Worm (Caenorhabditis elegans) whole organism, dauer: Measurements from ENCODE around the gene ncs-3.

Experiments used
- unc-62 ChIP-seq: sonication (generic microtip); optimal IDR thresholded peaks from 2 replicates; lab custom pipeline; 2017; ENCODE audit warnings: missing biosample characterization, missing genetic modification reagents, missing genetic modification characterization

The ncs-3 gene

ce11 chrX:1046156-1046831 lies 7.6 kb upstream of the ncs-3 start, which contains the start of gene vpat-1:
TSS of gene vpat-1 (minus strand) at chrX:1046206.
- TF ChIP-seq unc-62 (GFP tag; lab: Kevin White, UChicago): no peak

ce11 chrX:1051041-1051440 lies 2.8 kb upstream of the ncs-3 start:
- TF ChIP-seq unc-62 (GFP tag; lab: Kevin White, UChicago): no peak

- TF ChIP-seq unc-62 (GFP tag; lab: Kevin White, UChicago): no peak
Measured at ce11 chrX:1052960-1053359, 921 bp upstream of the ncs-3 start.

ce11 chrX:1057821-1058377 lies 4.0 kb downstream of the ncs-3 start:
- no peak for TF ChIP-seq unc-62 (GFP tag; lab: Kevin White, UChicago)

- TF ChIP-seq unc-62 (GFP tag; lab: Kevin White, UChicago): no peak
Measured at ce11 chrX:1060705-1061104, 6.8 kb downstream of the ncs-3 start.

- TF ChIP-seq unc-62 (GFP tag; lab: Kevin White, UChicago): no peak
Measured at ce11 chrX:1062403-1063073, 8.7 kb downstream of the ncs-3 start, which contains the start of gene unc-1. TSS of gene unc-1 (minus strand) at chrX:1062453.

- no peak for TF ChIP-seq unc-62 (GFP tag; lab: Kevin White, UChicago)
Measured at ce11 chrX:1064064-1064463, 10.2 kb downstream of the ncs-3 start.

- no peak for TF ChIP-seq unc-62 (GFP tag; lab: Kevin White, UChicago)
Measured at ce11 chrX:1068986-1069385, 15.1 kb downstream of the ncs-3 start, which contains the start of gene mksr-1. TSS of gene mksr-1 (minus strand) at chrX:1069129.

ce11 chrX:1072152-1072551 lies 18.3 kb downstream of the ncs-3 start, which contains the start of gene lim-6:
TSS of gene lim-6 (plus strand) at chrX:1072452.
- TF ChIP-seq unc-62 (GFP tag; lab: Kevin White, UChicago): no peak

- TF ChIP-seq unc-62 (GFP tag; lab: Kevin White, UChicago): no peak
Measured at ce11 chrX:1080549-1080948, 26.7 kb downstream of the ncs-3 start, which contains the start of gene pfn-3. TSS of gene pfn-3 (minus strand) at chrX:1080649.

- TF ChIP-seq unc-62 (GFP tag; lab: Kevin White, UChicago): no peak
Measured at ce11 chrX:1081927-1082326, 28.0 kb downstream of the ncs-3 start.

ce11 chrX:1085000-1085399 lies 31.1 kb downstream of the ncs-3 start:
- no peak for TF ChIP-seq unc-62 (GFP tag; lab: Kevin White, UChicago)

ce11 chrX:1086406-1086897 lies 32.6 kb downstream of the ncs-3 start:
- TF ChIP-seq unc-62 (GFP tag; lab: Kevin White, UChicago): no peak

ce11 chrX:1088048-1088447 lies 34.2 kb downstream of the ncs-3 start, which contains the start of gene rei-2:
TSS of gene rei-2 (minus strand) at chrX:1088148.
- TF ChIP-seq unc-62 (GFP tag; lab: Kevin White, UChicago): no peak

ce11 chrX:1089133-1089532 lies 35.3 kb downstream of the ncs-3 start:
- no peak for TF ChIP-seq unc-62 (GFP tag; lab: Kevin White, UChicago)

ce11 chrX:1089676-1090075 lies 35.8 kb downstream of the ncs-3 start:
- no peak for TF ChIP-seq unc-62 (GFP tag; lab: Kevin White, UChicago)
